Fruit fly (Drosophila melanogaster) whole organism, wandering third instar larva: ENCODE data around the gene Golgin84.

Experiments used
- Myc ChIP-seq: fragments of >200 bp; optimal IDR thresholded peaks from 2 replicates; lab custom pipeline; 2017
- Rel ChIP-seq, 2 experiments: fragments of 200-800 bp; sonication (Bioruptor generic) in 1 of 2; optimal IDR thresholded peaks; 2 replicates in 1 of 2; 3 replicates in 1 of 2; lab custom pipeline; 2016 to 2019; ENCODE audit warnings: mild to moderate bottlenecking in 2 of 2, missing biosample characterization in 2 of 2, missing genetic modification characterization in 2 of 2, moderate library complexity in 1 of 2
- br ChIP-seq: fragments of 200-800 bp; sonication (Bioruptor generic); optimal IDR thresholded peaks from 2 replicates; lab custom pipeline; 2016; ENCODE audit warnings: missing biosample characterization, missing genetic modification characterization
- brk ChIP-seq: fragments of 200-800 bp; sonication (Bioruptor generic); optimal IDR thresholded peaks from 2 replicates; lab custom pipeline; 2016; ENCODE audit warnings: missing biosample characterization, mild to moderate bottlenecking, missing genetic modification characterization
- usp ChIP-seq: fragments of >200 bp; optimal IDR thresholded peaks from 2 replicates; lab custom pipeline; 2017; ENCODE audit warnings: missing biosample characterization, missing genetic modification characterization

DNA sequence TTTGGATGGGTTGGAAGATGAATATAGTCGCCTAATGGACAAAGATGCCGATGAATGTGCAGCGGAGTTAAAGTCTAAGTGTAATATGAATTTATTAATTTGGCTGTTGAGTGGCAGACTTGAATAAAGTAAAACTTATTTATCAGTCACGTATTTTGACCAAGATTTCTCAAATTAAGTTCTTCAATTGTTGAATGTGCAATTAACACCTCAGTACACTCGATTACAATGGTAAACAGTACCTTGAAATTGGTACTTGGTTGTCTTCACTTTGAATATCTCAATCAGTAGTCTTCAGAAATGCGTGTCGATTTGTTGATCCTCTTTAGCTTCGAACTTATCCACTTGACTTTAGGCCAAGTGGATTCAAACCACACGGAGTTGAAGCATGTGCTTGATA, 11.5 kb upstream of the Golgin84 start, which contains the start of gene CG13614:
- TF ChIP-seq br (no peak), brk (GFP tag; lab: Kevin White, UChicago) (no peak), Rel (GFP tag; optimal IDR thresholded peaks at IDR 0.05; lab: Kevin White, UChicago) (no peak), Rel (tag; optimal IDR thresholded peaks at IDR 0.05; lab: Kevin White, UChicago) (no peak), Myc (lab: Kevin White, UChicago) (no peak), usp (GFP tag; lab: Kevin White, UChicago) (no peak)
